Worm (Caenorhabditis elegans): ENCODE measurements around the gene Y55B1BL.1.

- TF ChIP-seq ama-1 (optimal IDR thresholded peaks at IDR 0.05) (no peak), tbx-37 (GFP tag; conservative IDR thresholded peaks at IDR 0.05) (no peak), ets-7 (tag; optimal IDR thresholded peaks at IDR 0.05) (no peak), hmg-4 (GFP tag; optimal IDR thresholded peaks at IDR 0.05) (no peak), flt-1 (GFP tag; IDR thresholded peaks at IDR 0.05) (no peak), tra-4 (tag; optimal IDR thresholded peaks at IDR 0.05) (no peak), sea-1 (GFP tag; conservative IDR thresholded peaks at IDR 0.05) (no peak)
Measured at ce11 chrIII:382470-382869, 19.7 kb upstream of the Y55B1BL.1 start, which contains the start of gene K10F12.7.
